Worm (Caenorhabditis elegans) whole organism, L4/young adult: ENCODE measurements around the gene F54D5.23.

ENCODE experiments used
- W03F9.2 ChIP-seq: fragments of 150-350 bp; optimal IDR thresholded peaks from 2 replicates; lab custom pipeline; 2014; ENCODE audit warnings: missing biosample characterization, missing genetic modification characterization
- dao-5 ChIP-seq: sonication (generic microtip); optimal IDR thresholded peaks from 2 replicates; lab custom pipeline; 2016; ENCODE audit warnings: missing genotype, missing genetic modification characterization, moderate library complexity, missing compliant biosample characterization
- him-1 ChIP-seq: sonication (generic microtip); optimal IDR thresholded peaks from 2 replicates; lab custom pipeline; 2016; ENCODE audit warnings: missing genotype, missing genetic modification reagents, missing genetic modification characterization, missing compliant biosample characterization

- TF ChIP-seq him-1 (no peak), W03F9.2 (tag; lab: Kevin White, UChicago) (no peak), dao-5 (no peak)
Observed at ce11 chrII:11568670-11569069, 417 bp downstream of the F54D5.23 start.
